Fruit fly (Drosophila melanogaster) whole organism, wandering third instar larva: Measurements from ENCODE around the gene sphe.
A peak's percentile ranks its signal among the peaks of the same experiment; 100 is the strongest.

ENCODE experiments used
- CrebA ChIP-seq: fragments of 200-800 bp; sonication (Bioruptor generic); optimal IDR thresholded peaks from 2 replicates; lab custom pipeline; 2016; ENCODE audit warnings: missing biosample characterization, mild to moderate bottlenecking, missing genetic modification characterization, borderline replicate concordance
- Dfd ChIP-seq: fragments of >200 bp; optimal IDR thresholded peaks from 2 replicates; lab custom pipeline; 2017; ENCODE audit warnings: missing biosample characterization, missing genetic modification characterization
- Dif ChIP-seq: fragments of 200-275, 200-300 bp; sonication (Bioruptor generic); optimal IDR thresholded peaks from 2 replicates; lab custom pipeline; 2018; ENCODE audit warnings: missing biosample characterization, missing genetic modification characterization; ENCODE audit not compliant: partially characterized antibody
- HLH106 ChIP-seq: fragments of 200-800 bp; optimal IDR thresholded peaks from 3 replicates; lab custom pipeline; 2019; ENCODE audit warnings: missing biosample characterization, mild to moderate bottlenecking, missing genetic modification characterization, moderate library complexity
- Hnf4 ChIP-seq: fragments of 200-800 bp; sonication (Bioruptor generic); optimal IDR thresholded peaks from 2 replicates; lab custom pipeline; 2016; ENCODE audit warnings: missing biosample characterization, mild to moderate bottlenecking, missing genetic modification characterization
- Jra ChIP-seq: sonication (Bioruptor generic); optimal IDR thresholded peaks from 2 replicates; lab custom pipeline; 2016; ENCODE audit warnings: missing biosample characterization, missing genetic modification characterization
- Myc ChIP-seq: fragments of >200 bp; optimal IDR thresholded peaks from 2 replicates; lab custom pipeline; 2017
- N ChIP-seq: fragments of >200 bp; optimal IDR thresholded peaks from 2 replicates; lab custom pipeline; 2018; ENCODE audit warnings: missing biosample characterization, missing external identifiers, missing genetic modification characterization
- Rel ChIP-seq, 2 experiments: fragments of 200-800 bp; sonication (Bioruptor generic) in 1 of 2; optimal IDR thresholded peaks; 2 replicates in 1 of 2; 3 replicates in 1 of 2; lab custom pipeline; 2016 to 2019; ENCODE audit warnings: mild to moderate bottlenecking in 2 of 2, missing biosample characterization in 2 of 2, missing genetic modification characterization in 2 of 2, moderate library complexity in 1 of 2
- Sp1 ChIP-seq: fragments of 200-800 bp; sonication (Bioruptor generic); optimal IDR thresholded peaks from 3 replicates; lab custom pipeline; 2019; ENCODE audit warnings: missing biosample characterization, mild to moderate bottlenecking, missing genetic modification characterization, moderate library complexity
- brk ChIP-seq: fragments of 200-800 bp; sonication (Bioruptor generic); optimal IDR thresholded peaks from 2 replicates; lab custom pipeline; 2016; ENCODE audit warnings: missing biosample characterization, mild to moderate bottlenecking, missing genetic modification characterization
- dl ChIP-seq, 2 experiments: fragments of 175-275, 200-275 bp in 1 of 2; fragments of 200-275 bp in 1 of 2; sonication (Bioruptor generic); optimal IDR thresholded peaks; lab custom pipeline; 2018; ENCODE audit warnings: mild to moderate bottlenecking in 2 of 2, missing biosample characterization in 2 of 2, missing genetic modification characterization in 2 of 2, moderate library complexity in 2 of 2; ENCODE audit not compliant: partially characterized antibody in 2 of 2, insufficient read depth in 1 of 2
- dmrt93B ChIP-seq: fragments of 200-800 bp; sonication (Bioruptor generic); optimal IDR thresholded peaks from 2 replicates; lab custom pipeline; 2018; ENCODE audit warnings: missing biosample characterization, mild to moderate bottlenecking, missing genetic modification characterization
- dsf ChIP-seq: sonication (Bioruptor generic); optimal IDR thresholded peaks from 2 replicates; lab custom pipeline; 2016; ENCODE audit warnings: missing biosample characterization, missing genetic modification characterization, borderline replicate concordance
- ey ChIP-seq: fragments of 200-800 bp; sonication (Bioruptor generic); optimal IDR thresholded peaks from 2 replicates; lab custom pipeline; 2016; ENCODE audit warnings: missing biosample characterization, missing genetic modification characterization
- foxo ChIP-seq, 2 experiments: fragments of 200-800 bp; sonication (Bioruptor generic); optimal IDR thresholded peaks; 2 replicates in 1 of 2; 3 replicates in 1 of 2; lab custom pipeline; 2016 to 2017; ENCODE audit warnings: missing biosample characterization in 2 of 2, missing genetic modification characterization in 2 of 2
- fru ChIP-seq: fragments of 200-800 bp; sonication (Bioruptor generic); optimal IDR thresholded peaks from 3 replicates; lab custom pipeline; 2016; ENCODE audit warnings: missing biosample characterization, mild to moderate bottlenecking, missing genetic modification characterization
- h ChIP-seq: fragments of 200-800 bp; sonication (Bioruptor generic); optimal IDR thresholded peaks from 3 replicates; lab custom pipeline; 2016; ENCODE audit warnings: missing biosample characterization, mild to moderate bottlenecking, missing genetic modification characterization
- lola ChIP-seq: fragments of >200 bp; optimal IDR thresholded peaks from 2 replicates; lab custom pipeline; 2017; ENCODE audit warnings: missing biosample characterization, missing genetic modification characterization
- pan ChIP-seq: fragments of >200 bp; optimal IDR thresholded peaks from 2 replicates; lab custom pipeline; 2017
- psq ChIP-seq: fragments of 200-800 bp; sonication (Bioruptor generic); optimal IDR thresholded peaks from 3 replicates; lab custom pipeline; 2017; ENCODE audit warnings: missing biosample characterization, mild to moderate bottlenecking, missing genetic modification characterization, moderate library complexity
- rgr ChIP-seq: fragments of 200-800 bp; sonication (Bioruptor generic); optimal IDR thresholded peaks from 3 replicates; lab custom pipeline; 2016; ENCODE audit warnings: missing biosample characterization, mild to moderate bottlenecking, missing genetic modification characterization
- sage ChIP-seq: fragments of 200-800 bp; sonication (Bioruptor generic); optimal IDR thresholded peaks from 2 replicates; lab custom pipeline; 2016; ENCODE audit warnings: missing biosample characterization, mild to moderate bottlenecking, missing genetic modification characterization
- sv ChIP-seq: fragments of 200-800 bp; sonication (Bioruptor generic); optimal IDR thresholded peaks from 3 replicates; lab custom pipeline; 2016; ENCODE audit warnings: missing biosample characterization, missing genetic modification characterization
- tai ChIP-seq: sonication (Bioruptor generic); optimal IDR thresholded peaks from 2 replicates; lab custom pipeline; 2016; ENCODE audit warnings: missing biosample characterization, missing genetic modification characterization
- usp ChIP-seq: fragments of >200 bp; optimal IDR thresholded peaks from 2 replicates; lab custom pipeline; 2017; ENCODE audit warnings: missing biosample characterization, missing genetic modification characterization

Gene sphe

dm6 chrX:16655724-16656235 is 46.0 kb downstream of the sphe start:
- TF ChIP-seq Rel (GFP tag; optimal IDR thresholded peaks at IDR 0.05; lab: Kevin White, UChicago) (no peak), Rel (tag; optimal IDR thresholded peaks at IDR 0.05; lab: Kevin White, UChicago) (peak; percentile 48), sv (GFP tag; lab: Kevin White, UChicago) (no peak), h (GFP tag; lab: Kevin White, UChicago) (no peak), lola (GFP tag; lab: Kevin White, UChicago) (no peak), psq (GFP tag; lab: Kevin White, UChicago) (peak; percentile 8), sage (GFP tag; lab: Kevin White, UChicago) (no peak), dmrt93B (GFP tag; lab: Kevin White, UChicago) (no peak), rgr (GFP tag; lab: Kevin White, UChicago) (peak; percentile 15), usp (GFP tag; lab: Kevin White, UChicago) (no peak), Sp1 (GFP tag; lab: Kevin White, UChicago) (peak; percentile 14)
- TF ChIP-seq, all 38 proteins: peak for 4

DNA sequence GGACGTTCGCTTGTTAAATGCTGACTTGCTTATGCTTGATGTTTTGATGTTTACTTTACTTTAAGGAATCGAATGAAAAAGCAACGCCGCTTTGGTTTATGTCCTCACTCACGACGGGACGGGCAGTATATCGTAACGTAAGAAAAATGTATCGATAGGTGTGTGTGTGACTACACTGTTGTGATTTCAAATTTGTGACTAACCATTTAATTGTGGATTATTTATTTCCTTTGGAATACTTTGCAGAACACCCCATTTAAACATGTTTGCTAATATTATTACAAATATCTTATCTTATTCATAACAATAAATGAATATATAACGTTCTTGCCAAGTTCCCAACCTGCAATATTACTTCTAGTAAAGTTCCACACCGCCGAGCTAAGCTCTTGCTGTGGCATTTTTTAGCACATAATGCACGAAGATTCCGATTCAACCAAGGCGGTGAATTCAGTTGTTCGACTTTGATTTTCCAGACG is 46.8 kb downstream of the sphe start, which contains the start of the genes Nemp and r:
Gene Nemp, minus strand, starts transcription at position 85 of the 479 bp plus-strand sequence.
Gene r, plus strand, starts transcription at position 429 of the 479 bp plus-strand sequence.
- TF ChIP-seq fru (GFP tag; lab: Kevin White, UChicago), result peak; percentile 23
- no peak for TF ChIP-seq sv (GFP tag; lab: Kevin White, UChicago)
- TF ChIP-seq CrebA (GFP tag; lab: Kevin White, UChicago), result no peak
- no peak for TF ChIP-seq N
- TF ChIP-seq Hnf4 (GFP tag; lab: Kevin White, UChicago), result no peak
- TF ChIP-seq sage (GFP tag; lab: Kevin White, UChicago), result no peak
- TF ChIP-seq brk (GFP tag; lab: Kevin White, UChicago), result no peak
- TF ChIP-seq pan, result no peak

DNA sequence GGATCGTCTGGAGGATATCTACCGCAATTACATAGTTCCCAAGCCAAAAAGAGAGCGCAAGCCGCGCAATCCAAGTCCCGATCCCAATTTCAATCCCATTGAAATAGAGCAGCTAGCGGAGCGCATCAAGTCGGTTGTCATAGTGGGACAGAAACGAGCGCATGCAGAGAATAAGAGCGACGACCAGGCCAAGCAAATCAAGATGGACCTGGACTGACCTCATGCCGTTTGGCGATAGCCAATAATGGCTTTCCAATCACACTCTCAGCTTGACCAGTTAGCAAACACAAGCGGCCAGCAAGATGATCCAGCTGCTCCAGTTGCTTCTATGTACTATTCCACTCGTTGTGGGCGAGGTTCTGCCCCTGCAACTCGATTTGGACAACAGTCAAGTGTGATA is 50.1 kb downstream of the sphe start:
- TF ChIP-seq foxo (GFP tag; optimal IDR thresholded peaks at IDR 0.05; lab: Kevin White, UChicago) (no peak), Jra (GFP tag; lab: Kevin White, UChicago) (no peak), Rel (GFP tag; optimal IDR thresholded peaks at IDR 0.05; lab: Kevin White, UChicago) (no peak), Rel (tag; optimal IDR thresholded peaks at IDR 0.05; lab: Kevin White, UChicago) (no peak), dl (GFP tag; optimal IDR thresholded peaks at IDR 0.05; lab: Kevin White, UChicago; ENCODE audit: insufficient read depth in 1 of 2, partially characterized antibody in 2 of 2) (no peak), N (no peak), HLH106 (no peak), dmrt93B (GFP tag; lab: Kevin White, UChicago) (no peak), Sp1 (GFP tag; lab: Kevin White, UChicago) (no peak), Dfd (GFP tag; lab: Kevin White, UChicago) (no peak), Dif (GFP tag; lab: Kevin White, UChicago) (no peak), tai (GFP tag; lab: Kevin White, UChicago) (no peak)

dm6 chrX:16651098-16651497 is 50.7 kb downstream of the sphe start, which contains the start of the genes CG32573 and CG42512:
TSS of gene CG32573 (plus strand) at chrX:16651376.
TSS of gene CG42512 (plus strand) at chrX:16651376.
- TF ChIP-seq dsf (no peak), Myc (lab: Kevin White, UChicago) (peak; percentile 45), Rel (GFP tag; optimal IDR thresholded peaks at IDR 0.05; lab: Kevin White, UChicago) (no peak), Rel (tag; optimal IDR thresholded peaks at IDR 0.05; lab: Kevin White, UChicago) (peak; percentile 25), Sp1 (GFP tag; lab: Kevin White, UChicago) (no peak), sage (GFP tag; lab: Kevin White, UChicago) (no peak), ey (GFP tag; lab: Kevin White, UChicago) (no peak), foxo (GFP tag; optimal IDR thresholded peaks at IDR 0.05; lab: Kevin White, UChicago) (no peak)
